Worm (Caenorhabditis elegans) whole organism, midembryonic: ENCODE data around the gene arl-3.
A peak's percentile ranks its signal among the peaks of the same experiment; 100 is the strongest.
"Not testable (repeated sequence)": the region's sequence is repeated elsewhere in the genome, so short reads cannot be mapped to it uniquely, and the experiment has no call there.

Experiments used
- cog-1 ChIP-seq: sonication (generic microtip); optimal IDR thresholded peaks from 2 replicates; lab custom pipeline; 2016; ENCODE audit warnings: missing genetic modification characterization, missing compliant biosample characterization
- flt-1 ChIP-seq: fragments of 200-800 bp; sonication (Bioruptor generic); IDR thresholded peaks from 2 replicates; pipeline ENCODE4 v1.3.6; 2022; ENCODE audit warnings: missing genetic modification characterization, missing compliant biosample characterization
- klf-2 ChIP-seq: fragments of 200-800 bp; sonication (Bioruptor generic); conservative IDR thresholded peaks from 2 replicates; pipeline ENCODE4 v1.3.6; 2022; ENCODE audit warnings: missing genetic modification reagents, missing genetic modification characterization, missing compliant biosample characterization
- med-1 ChIP-seq: sonication (generic microtip); optimal IDR thresholded peaks from 2 replicates; lab custom pipeline; 2017; ENCODE audit warnings: missing genetic modification characterization, mild to moderate bottlenecking, missing compliant biosample characterization, antibody characterized with exemption, missing genetic modification reagents; ENCODE audit not compliant: insufficient read depth
- ref-1 ChIP-seq: fragments of 200-800 bp; sonication (Bioruptor generic); conservative IDR thresholded peaks from 2 replicates; pipeline ENCODE4 v1.3.6; 2022; ENCODE audit warnings: missing genetic modification reagents, missing genetic modification characterization, missing compliant biosample characterization
- tab-1 ChIP-seq: fragments of 200-800 bp; sonication (Bioruptor generic); IDR thresholded peaks from 2 replicates; pipeline ENCODE4 v1.3.6; 2022; ENCODE audit warnings: missing genetic modification characterization, missing compliant biosample characterization
- ztf-23 ChIP-seq: fragments of 200-800 bp; sonication (Bioruptor generic); IDR thresholded peaks from 2 replicates; pipeline ENCODE4 v1.3.6; 2022; ENCODE audit warnings: missing genetic modification reagents, missing genetic modification characterization, missing compliant biosample characterization
- ztf-29 ChIP-seq: fragments of 200-800 bp; sonication (Bioruptor generic); IDR thresholded peaks from 2 replicates; pipeline ENCODE4 v1.3.6; 2022; ENCODE audit warnings: missing genetic modification reagents, missing genetic modification characterization, missing compliant biosample characterization

ce11 chrII:14641387-14641786, 35.1 kb downstream of the arl-3 start:
- TF ChIP-seq tab-1 (0 out of 2 replicates have a peak, but pooled peaks have one; percentile 52), flt-1 (GFP tag; lab: Robert Waterston, UW) (peak; percentile 47; the same call in 1 of the 2 replicates)
- TF ChIP-seq klf-2 (GFP tag; lab: Robert Waterston, UW); med-1 (GFP tag; lab: Kevin White, UChicago); ztf-29 (GFP tag; lab: Robert Waterston, UW); ref-1 (GFP tag; lab: Robert Waterston, UW); cog-1 (tag; lab: Kevin White, UChicago); ztf-23 (GFP tag; lab: Robert Waterston, UW): not testable (repeated sequence)
